Worm (Caenorhabditis elegans) whole organism, late embryonic: ENCODE measurements around the gene K08F9.3.

ENCODE experiments used
- C38D4.7 ChIP-seq: fragments of 200-800 bp; sonication (Bioruptor generic); optimal IDR thresholded peaks from 2 replicates; lab custom pipeline; 2018; ENCODE audit warnings: mild to moderate bottlenecking, missing genetic modification characterization, moderate library complexity, missing compliant biosample characterization
- ahr-1 ChIP-seq: sonication (generic microtip); optimal IDR thresholded peaks from 2 replicates; lab custom pipeline; 2016; ENCODE audit warnings: missing genetic modification characterization, missing compliant biosample characterization
- ets-4 ChIP-seq: sonication (generic microtip); optimal IDR thresholded peaks from 2 replicates; lab custom pipeline; 2016; ENCODE audit warnings: missing genetic modification characterization, missing compliant biosample characterization
- hlh-8 ChIP-seq: sonication (generic microtip); optimal IDR thresholded peaks from 2 replicates; lab custom pipeline; 2016; ENCODE audit warnings: missing genotype, missing genetic modification characterization, missing compliant biosample characterization
- nhr-11 ChIP-seq: fragments of 150-350 bp; optimal IDR thresholded peaks from 2 replicates; lab custom pipeline; 2014; ENCODE audit warnings: missing biosample characterization, missing genetic modification characterization
- npax-4 ChIP-seq: sonication (generic microtip); optimal IDR thresholded peaks from 2 replicates; lab custom pipeline; 2016; ENCODE audit warnings: missing genetic modification characterization, missing compliant biosample characterization
- pag-3 ChIP-seq: sonication (generic microtip); optimal IDR thresholded peaks from 2 replicates; lab custom pipeline; 2016; ENCODE audit warnings: missing compliant biosample characterization, missing genetic modification characterization, borderline replicate concordance
- pha-4 ChIP-seq: fragments of 150-350 bp; optimal IDR thresholded peaks from 2 replicates; lab custom pipeline; 2018; ENCODE audit warnings: missing biosample characterization, missing genetic modification reagents, missing genetic modification characterization
- syd-9 ChIP-seq: sonication (generic microtip); optimal IDR thresholded peaks from 2 replicates; lab custom pipeline; 2016; ENCODE audit warnings: mild to moderate bottlenecking, missing genetic modification characterization, moderate library complexity, missing compliant biosample characterization

- TF ChIP-seq syd-9 (tag; lab: Kevin White, UChicago) (no peak), npax-4 (tag; lab: Kevin White, UChicago) (no peak), ahr-1 (no peak), pha-4 (tag; lab: Kevin White, UChicago) (no peak), nhr-11 (tag; lab: Kevin White, UChicago) (no peak), C38D4.7 (no peak), pag-3 (no peak), hlh-8 (tag; lab: Kevin White, UChicago) (no peak), ets-4 (tag; lab: Kevin White, UChicago) (no peak)
These were observed 12.9 kb downstream of the K08F9.3 start, which contains the start of gene srh-55 for ce11 chrV:15153277-15153676.
